Worm (Caenorhabditis elegans): ENCODE measurements around the gene F54D10.9.

Gene F54D10.9

ce11 chrII:3877874-3878273 lies 45.6 kb upstream of the F54D10.9 start, which contains the start of gene sdz-7:
Gene sdz-7, minus strand, starts transcription at chrII:3877974.
- TF ChIP-seq ztf-18 (tag; optimal IDR thresholded peaks at IDR 0.05) (no peak), ztf-3 (GFP tag; optimal IDR thresholded peaks at IDR 0.05) (no peak), B0336.3 (GFP tag; IDR thresholded peaks at IDR 0.05) (no peak), snpc-1.1 (tag; optimal IDR thresholded peaks at IDR 0.05; ENCODE audit: insufficient read depth) (no peak), ztf-22 (GFP tag; optimal IDR thresholded peaks at IDR 0.05) (no peak), lin-26 (GFP tag; IDR thresholded peaks at IDR 0.05) (no peak), F37B4.10 (GFP tag; IDR thresholded peaks at IDR 0.05) (no peak), attf-5 (GFP tag; optimal IDR thresholded peaks at IDR 0.05) (no peak), hmg-1.2 (GFP tag; IDR thresholded peaks at IDR 0.05) (no peak), snpc-4 (GFP tag; optimal IDR thresholded peaks at IDR 0.05) (no peak), snpc-4 (tag; optimal IDR thresholded peaks at IDR 0.05) (no peak), F10E7.11 (tag; optimal IDR thresholded peaks at IDR 0.05) (no peak), cebp-1 (GFP tag; IDR thresholded peaks at IDR 0.05) (no peak), cebp-1 (tag; optimal IDR thresholded peaks at IDR 0.05) (no peak), egl-44 (GFP tag; IDR thresholded peaks at IDR 0.05) (no peak), B0035.1 (tag; optimal IDR thresholded peaks at IDR 0.05) (no peak), Y95B8A.8 (GFP tag; IDR thresholded peaks at IDR 0.05) (no peak), zim-3 (tag; optimal IDR thresholded peaks at IDR 0.05) (no peak)

ce11 chrII:3877127-3877526 lies 44.8 kb upstream of the F54D10.9 start, which contains the start of gene nep-3:
Gene nep-3, minus strand, starts transcription at chrII:3877227.
- TF ChIP-seq ztf-25 (GFP tag; IDR thresholded peaks at IDR 0.05) = no peak
- no peak for TF ChIP-seq F23B12.7 (tag; optimal IDR thresholded peaks at IDR 0.05; ENCODE audit: insufficient read depth)

ce11 chrII:3869601-3870000 lies 37.3 kb upstream of the F54D10.9 start, which contains the start of gene oac-10:
Gene oac-10, plus strand, starts transcription at chrII:3869901.
- TF ChIP-seq dox-1 (GFP tag; IDR thresholded peaks at IDR 0.05) (no peak), somi-1 (GFP tag; optimal IDR thresholded peaks at IDR 0.05) (no peak), ets-4 (GFP tag; optimal IDR thresholded peaks at IDR 0.05) (no peak), ztf-18 (tag; optimal IDR thresholded peaks at IDR 0.05) (no peak), nhr-27 (tag; optimal IDR thresholded peaks at IDR 0.05) (no peak), F52B5.7 (tag; optimal IDR thresholded peaks at IDR 0.05) (no peak), K11D2.4 (GFP tag; IDR thresholded peaks at IDR 0.05) (no peak), ztf-26 (tag; optimal IDR thresholded peaks at IDR 0.05) (no peak), ztf-25 (GFP tag; IDR thresholded peaks at IDR 0.05) (no peak), lin-54 (GFP tag; optimal IDR thresholded peaks at IDR 0.05) (no peak)

ce11 chrII:3864652-3865051 lies 32.4 kb upstream of the F54D10.9 start, which contains the start of gene nhr-261:
Gene nhr-261, minus strand, starts transcription at chrII:3864752.
- TF ChIP-seq somi-1 (GFP tag; optimal IDR thresholded peaks at IDR 0.05) (no peak), ztf-28 (GFP tag; IDR thresholded peaks at IDR 0.05) (no peak), madf-8 (GFP tag; conservative IDR thresholded peaks at IDR 0.05) (no peak)

- TF ChIP-seq K12H6.12 (tag; optimal IDR thresholded peaks at IDR 0.05) (no peak), snpc-3.4 (tag; optimal IDR thresholded peaks at IDR 0.05) (no peak), T07F8.4 (tag; optimal IDR thresholded peaks at IDR 0.05) (no peak), ceh-100 (GFP tag; IDR thresholded peaks at IDR 0.05) (no peak), lin-54 (GFP tag; optimal IDR thresholded peaks at IDR 0.05) (no peak), dpl-1 (GFP tag; optimal IDR thresholded peaks at IDR 0.05) (no peak), ztf-6 (GFP tag; IDR thresholded peaks at IDR 0.05) (no peak), die-1 (tag; optimal IDR thresholded peaks at IDR 0.05) (no peak), ztf-26 (tag; optimal IDR thresholded peaks at IDR 0.05) (no peak), dpff-1 (tag; optimal IDR thresholded peaks at IDR 0.05) (no peak), madf-8 (GFP tag; conservative IDR thresholded peaks at IDR 0.05) (no peak)
Observed at ce11 chrII:3862053-3862452, 29.8 kb upstream of the F54D10.9 start.

Measured in whole organism, young adult.